Fruit fly (Drosophila melanogaster) whole organism, embryonic: ENCODE data around the gene CG42366.
A peak's percentile ranks its signal among the peaks of the same experiment; 100 is the strongest.

Source experiments
- ATbp ChIP-seq: fragments of 200-800 bp; sonication (Bioruptor generic); optimal IDR thresholded peaks from 2 replicates; lab custom pipeline; 2017; ENCODE audit warnings: missing biosample characterization, mild to moderate bottlenecking, missing genetic modification characterization, missing genetic modification reagents
- Adf1 ChIP-seq: fragments of 200-800 bp; sonication (Bioruptor generic); IDR thresholded peaks from 2 replicates; pipeline ENCODE4 v1.3.6; 2022; ENCODE audit warnings: missing biosample characterization, missing genetic modification characterization
- Bdp1 ChIP-seq: fragments of 200-800 bp; sonication (Bioruptor generic); optimal IDR thresholded peaks from 3 replicates; lab custom pipeline; 2016; ENCODE audit warnings: missing biosample characterization, missing genetic modification characterization
- CG11456 ChIP-seq: fragments of 200-800 bp; sonication (Bioruptor generic); IDR thresholded peaks from 3 replicates; pipeline ENCODE4 v1.3.6; 2022; ENCODE audit warnings: missing biosample characterization, missing genetic modification characterization
- CG14014 ChIP-seq: fragments of 200-800 bp; sonication (Bioruptor generic); IDR thresholded peaks from 2 replicates; pipeline ENCODE4 v1.3.6; 2022; ENCODE audit warnings: missing biosample characterization, missing genetic modification characterization
- CG14050 ChIP-seq: fragments of 200-800 bp; sonication (Bioruptor generic); IDR thresholded peaks from 3 replicates; pipeline ENCODE4 v1.3.6; 2022; ENCODE audit warnings: missing biosample characterization, missing genetic modification characterization
- CG14710 ChIP-seq: fragments of 200-800 bp; sonication (Bioruptor generic); optimal IDR thresholded peaks from 3 replicates; lab custom pipeline; 2019; ENCODE audit warnings: missing biosample characterization, mild to moderate bottlenecking, missing genetic modification characterization, moderate library complexity
- CG15011 ChIP-seq: fragments of 200-800 bp; sonication (Bioruptor generic); optimal IDR thresholded peaks from 3 replicates; lab custom pipeline; 2018; ENCODE audit warnings: missing biosample characterization, mild to moderate bottlenecking, missing genetic modification characterization
- CG15514 ChIP-seq: fragments of 200-800 bp; sonication (Bioruptor generic); optimal IDR thresholded peaks from 3 replicates; lab custom pipeline; 2017; ENCODE audit warnings: missing biosample characterization, missing genetic modification characterization, mild to moderate bottlenecking, moderate library complexity, missing genetic modification reagents
- CG1603 ChIP-seq: fragments of 200-800 bp; sonication (Bioruptor generic); optimal IDR thresholded peaks from 2 replicates; lab custom pipeline; 2019; ENCODE audit warnings: missing biosample characterization, mild to moderate bottlenecking, missing genetic modification characterization, moderate library complexity
- CG16813 ChIP-seq: fragments of 200-800 bp; sonication (Bioruptor generic); IDR thresholded peaks from 3 replicates; pipeline ENCODE4 v1.3.6; 2022; ENCODE audit warnings: missing biosample characterization, missing genetic modification characterization; ENCODE audit not compliant: partially characterized antibody
- CG17186 ChIP-seq: fragments of 200-800 bp; sonication (Bioruptor generic); optimal IDR thresholded peaks from 3 replicates; lab custom pipeline; 2017; ENCODE audit warnings: missing biosample characterization, missing genetic modification reagents, missing genetic modification characterization
- CG1792 ChIP-seq: fragments of 200-800 bp; sonication (Bioruptor generic); optimal IDR thresholded peaks from 2 replicates; lab custom pipeline; 2016; ENCODE audit warnings: missing biosample characterization, missing genetic modification characterization
- CG2875 ChIP-seq: fragments of 200-800 bp; sonication (Bioruptor generic); optimal IDR thresholded peaks from 2 replicates; lab custom pipeline; 2017; ENCODE audit warnings: missing biosample characterization, mild to moderate bottlenecking, missing genetic modification characterization, missing genetic modification reagents
- CG31365 ChIP-seq: fragments of 200-800 bp; sonication (Bioruptor generic); optimal IDR thresholded peaks from 2 replicates; lab custom pipeline; 2018; ENCODE audit warnings: missing biosample characterization, mild to moderate bottlenecking, missing genetic modification characterization
- CG3163 ChIP-seq: fragments of 200-800 bp; sonication (Bioruptor generic); optimal IDR thresholded peaks from 3 replicates; lab custom pipeline; 2016; ENCODE audit warnings: missing biosample characterization, missing genetic modification characterization
- CG32767 ChIP-seq: fragments of 200-800 bp; sonication (Bioruptor generic); IDR thresholded peaks from 2 replicates; pipeline ENCODE4 v1.3.6; 2022; ENCODE audit warnings: missing biosample characterization, missing genetic modification characterization
- CG4424 ChIP-seq: fragments of 200-800 bp; sonication (Bioruptor generic); optimal IDR thresholded peaks from 3 replicates; lab custom pipeline; 2016; ENCODE audit warnings: missing biosample characterization, missing genetic modification characterization
- CG7357 ChIP-seq: fragments of 200-800 bp; sonication (Bioruptor generic); IDR thresholded peaks from 3 replicates; pipeline ENCODE4 v1.3.6; 2022; ENCODE audit warnings: missing biosample characterization, missing genetic modification characterization
- CG7372 ChIP-seq: fragments of 200-800 bp; sonication (Bioruptor generic); IDR thresholded peaks from 2 replicates; pipeline ENCODE4 v1.3.6; 2022; ENCODE audit warnings: missing biosample characterization, missing genetic modification characterization
- CG7928 ChIP-seq: fragments of 200-800 bp; sonication (Bioruptor generic); optimal IDR thresholded peaks from 2 replicates; lab custom pipeline; 2017; ENCODE audit warnings: missing biosample characterization, mild to moderate bottlenecking, missing genetic modification characterization
- CG7987 ChIP-seq: fragments of 200-800 bp; sonication (Bioruptor generic); optimal IDR thresholded peaks from 2 replicates; lab custom pipeline; 2018; ENCODE audit warnings: missing biosample characterization, mild to moderate bottlenecking, missing genetic modification characterization, moderate library complexity
- CG8924 ChIP-seq: fragments of 200-800 bp; optimal IDR thresholded peaks from 3 replicates; lab custom pipeline; 2019; ENCODE audit warnings: missing biosample characterization, mild to moderate bottlenecking, missing genetic modification characterization, moderate library complexity
- CG9727 ChIP-seq: fragments of 200-800 bp; sonication (Bioruptor generic); optimal IDR thresholded peaks from 3 replicates; lab custom pipeline; 2017; ENCODE audit warnings: missing biosample characterization, mild to moderate bottlenecking, missing genetic modification characterization
- CG9932 ChIP-seq: fragments of 200-800 bp; sonication (Bioruptor generic); IDR thresholded peaks from 2 replicates; pipeline ENCODE4 v1.3.6; 2022; ENCODE audit warnings: missing biosample characterization, missing genetic modification characterization
- D19B ChIP-seq: fragments of 200-800 bp; sonication (Bioruptor generic); optimal IDR thresholded peaks from 2 replicates; lab custom pipeline; 2017; ENCODE audit warnings: missing biosample characterization, mild to moderate bottlenecking, missing genetic modification characterization
- Drgx ChIP-seq: fragments of 200-800 bp; sonication (Bioruptor generic); IDR thresholded peaks from 2 replicates; pipeline ENCODE4 v1.3.6; 2022; ENCODE audit warnings: missing biosample characterization, missing genetic modification characterization
- Gug ChIP-seq: fragments of 200-800 bp; sonication (Bioruptor generic); IDR thresholded peaks from 4 replicates; pipeline ENCODE4 v1.3.6; 2022; ENCODE audit warnings: missing biosample characterization, missing genetic modification characterization
- Hand ChIP-seq: fragments of 200-800 bp; sonication (Bioruptor generic); optimal IDR thresholded peaks from 2 replicates; lab custom pipeline; 2017; ENCODE audit warnings: mild to moderate bottlenecking, missing biosample characterization, missing genetic modification reagents, missing genetic modification characterization
- Hmx ChIP-seq: fragments of 200-800 bp; sonication (Bioruptor generic); optimal IDR thresholded peaks from 2 replicates; lab custom pipeline; 2016; ENCODE audit warnings: missing biosample characterization, missing genetic modification characterization
- MTF-1 ChIP-seq: fragments of 200-800 bp; sonication (Bioruptor generic); optimal IDR thresholded peaks from 2 replicates; lab custom pipeline; 2018; ENCODE audit warnings: missing biosample characterization, mild to moderate bottlenecking, missing genetic modification characterization, borderline replicate concordance
- Pdp1 ChIP-seq, 2 experiments: fragments of 200-800 bp; sonication (Bioruptor generic); optimal IDR thresholded peaks; 3 replicates each; lab custom pipeline; 2016; ENCODE audit warnings: missing biosample characterization in 2 of 2, missing genetic modification characterization in 2 of 2, mild to moderate bottlenecking in 1 of 2, moderate library complexity in 1 of 2
- Rfx ChIP-seq: fragments of 200-800 bp; sonication (Bioruptor generic); IDR thresholded peaks from 2 replicates; pipeline ENCODE4 v1.3.6; 2022; ENCODE audit warnings: missing biosample characterization, missing genetic modification characterization
- Spps ChIP-seq: fragments of 200-800 bp; sonication (Bioruptor generic); optimal IDR thresholded peaks from 2 replicates; lab custom pipeline; 2018; ENCODE audit warnings: missing biosample characterization, mild to moderate bottlenecking, missing genetic modification characterization
- ac ChIP-seq: fragments of 200-800 bp; sonication (Bioruptor generic); optimal IDR thresholded peaks from 3 replicates; lab custom pipeline; 2017; ENCODE audit warnings: missing biosample characterization, mild to moderate bottlenecking, missing genetic modification characterization
- ara ChIP-seq: fragments of 200-800 bp; sonication (Bioruptor generic); IDR thresholded peaks from 2 replicates; pipeline ENCODE4 v1.3.6; 2022; ENCODE audit warnings: missing biosample characterization, missing genetic modification characterization
- chm ChIP-seq: fragments of 200-800 bp; sonication (Bioruptor generic); IDR thresholded peaks from 2 replicates; pipeline ENCODE4 v1.3.6; 2022; ENCODE audit warnings: missing biosample characterization, missing genetic modification characterization
- dpn ChIP-seq, 2 experiments: fragments of 200-800 bp; sonication (Bioruptor generic); optimal IDR thresholded peaks; 3 replicates each; lab custom pipeline; 2016; ENCODE audit warnings: missing biosample characterization in 2 of 2, missing genetic modification characterization in 2 of 2
- eve ChIP-seq, 2 experiments: fragments of >200 bp; optimal IDR thresholded peaks; 2 replicates each; lab custom pipeline; 2017; ENCODE audit warnings: missing biosample characterization in 2 of 2, missing genetic modification characterization in 2 of 2
- gro ChIP-seq: fragments of 200-800 bp; sonication (Bioruptor generic); optimal IDR thresholded peaks from 2 replicates; lab custom pipeline; 2016; ENCODE audit warnings: missing biosample characterization, missing genetic modification characterization
- gsb ChIP-seq: fragments of 200-800 bp; sonication (Bioruptor generic); IDR thresholded peaks from 2 replicates; pipeline ENCODE4 v1.3.6; 2022; ENCODE audit warnings: missing biosample characterization, missing genetic modification characterization
- nmo ChIP-seq: fragments of 200-800 bp; sonication (Bioruptor generic); optimal IDR thresholded peaks from 2 replicates; lab custom pipeline; 2018; ENCODE audit warnings: missing biosample characterization, mild to moderate bottlenecking, missing genetic modification characterization, moderate library complexity
- oc ChIP-seq: fragments of 200-800 bp; sonication (Bioruptor generic); optimal IDR thresholded peaks from 2 replicates; lab custom pipeline; 2018; ENCODE audit warnings: missing biosample characterization, mild to moderate bottlenecking, missing genetic modification characterization, moderate library complexity
- phol ChIP-seq: fragments of 200-800 bp; sonication (Bioruptor generic); optimal IDR thresholded peaks from 3 replicates; lab custom pipeline; 2018; ENCODE audit warnings: missing biosample characterization, mild to moderate bottlenecking, missing genetic modification characterization, moderate library complexity
- sisA ChIP-seq: fragments of 200-800 bp; sonication (Bioruptor generic); IDR thresholded peaks from 2 replicates; pipeline ENCODE4 v1.3.6; 2022; ENCODE audit warnings: missing biosample characterization, missing genetic modification characterization
- slbo ChIP-seq: fragments of 200-800 bp; sonication (Bioruptor generic); IDR thresholded peaks from 2 replicates; pipeline ENCODE4 v1.3.6; 2022; ENCODE audit warnings: missing biosample characterization, missing genetic modification characterization
- sqz ChIP-seq: fragments of 200-800 bp; sonication (Bioruptor generic); optimal IDR thresholded peaks from 3 replicates; lab custom pipeline; 2018; ENCODE audit warnings: missing biosample characterization, mild to moderate bottlenecking, missing genetic modification characterization
- sr ChIP-seq: fragments of 200-800 bp; sonication (Bioruptor generic); IDR thresholded peaks from 3 replicates; pipeline ENCODE4 v1.3.6; 2022; ENCODE audit warnings: missing biosample characterization, missing genetic modification characterization
- ssp ChIP-seq: fragments of 200-800 bp; sonication (Bioruptor generic); IDR thresholded peaks from 2 replicates; pipeline ENCODE4 v1.3.6; 2022; ENCODE audit warnings: missing biosample characterization, missing genetic modification characterization
- wdn ChIP-seq: fragments of 200-800 bp; sonication (Bioruptor generic); IDR thresholded peaks from 2 replicates; pipeline ENCODE4 v1.3.6; 2022; ENCODE audit warnings: missing biosample characterization, missing genetic modification characterization
- zen ChIP-seq: fragments of 200-800 bp; sonication (Bioruptor generic); optimal IDR thresholded peaks from 3 replicates; lab custom pipeline; 2018; ENCODE audit warnings: missing biosample characterization, mild to moderate bottlenecking, missing genetic modification characterization, moderate library complexity

The CG42366 gene

DNA sequence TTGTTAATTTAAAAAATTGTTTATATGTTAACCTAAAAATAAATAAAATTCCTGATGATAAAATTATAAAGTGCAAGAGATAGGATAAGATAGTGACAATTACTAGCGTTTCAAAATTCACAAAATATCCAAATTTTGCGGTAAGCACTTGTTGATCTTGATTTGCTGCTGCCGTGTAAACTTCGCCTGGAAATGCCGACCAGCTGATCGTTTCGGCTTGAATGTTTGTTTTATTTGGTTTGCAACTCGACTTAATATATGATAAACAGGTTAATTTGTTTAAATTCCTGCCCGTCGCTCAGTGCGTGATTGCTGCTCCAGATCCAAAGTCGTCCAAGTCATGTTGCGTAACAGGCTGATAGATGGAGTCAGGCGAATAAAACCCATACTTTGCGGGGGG, 3.6 kb upstream of the CG42366 start, which contains the start of gene CG4592 (continued):
- TF ChIP-seq CG9727 = peak; percentile 64
- TF ChIP-seq CG16813 (GFP tag; lab: Robert Waterston, UW) = no peak
- TF ChIP-seq CG7987 (GFP tag; lab: Kevin White, UChicago) = peak; percentile 78
- TF ChIP-seq CG32767 (GFP tag; lab: Robert Waterston, UW) = peak; percentile 56; the same call in 1 of the 2 replicates
- peak; percentile 71 for TF ChIP-seq phol
- TF ChIP-seq ATbp (GFP tag; lab: Kevin White, UChicago) = peak; percentile 42
- peak; percentile 48 for TF ChIP-seq zen (tag; lab: Kevin White, UChicago)
- TF ChIP-seq nmo (GFP tag; lab: Kevin White, UChicago) = peak; percentile 56
- peak; percentile 53; the same call in 1 of the 2 replicates for TF ChIP-seq ara (GFP tag; lab: Robert Waterston, UW)
- TF ChIP-seq Drgx (GFP tag; lab: Robert Waterston, UW) = peak; percentile 83
- TF ChIP-seq CG14710 (tag; lab: Kevin White, UChicago) = peak; percentile 52
- no peak for TF ChIP-seq sqz (GFP tag; lab: Kevin White, UChicago)
- TF ChIP-seq CG1792 (GFP tag; lab: Kevin White, UChicago) = no peak
- peak; percentile 24 to 50 for TF ChIP-seq dpn (GFP tag; optimal IDR thresholded peaks at IDR 0.05; lab: Kevin White, UChicago)
- TF ChIP-seq sr (GFP tag; lab: Robert Waterston, UW) = no peak
- TF ChIP-seq Pdp1 (GFP tag; optimal IDR thresholded peaks at IDR 0.05; lab: Kevin White, UChicago) = peak; percentile 60 to 71
- peak; percentile 14; the same call in 1 of the 2 replicates for TF ChIP-seq ssp
- peak; percentile 11 for TF ChIP-seq CG31365 (tag; lab: Kevin White, UChicago)
- peak; percentile 73; the same call in 2 of the 3 replicates for TF ChIP-seq CG11456
- TF ChIP-seq oc (tag; lab: Kevin White, UChicago) = no peak
- TF ChIP-seq CG9932 = peak; percentile 57
- TF ChIP-seq wdn = 0 out of 2 replicates have a peak, but pooled peaks have one; percentile 22
- TF ChIP-seq MTF-1 (GFP tag; lab: Kevin White, UChicago) = peak; percentile 26
- peak; percentile 25 for TF ChIP-seq Hmx (GFP tag; lab: Kevin White, UChicago)
- peak; percentile 22 for TF ChIP-seq Spps (tag; lab: Kevin White, UChicago)
- TF ChIP-seq chm (GFP tag; lab: Robert Waterston, UW) = peak; percentile 90
- no peak for TF ChIP-seq CG17186
- TF ChIP-seq Bdp1 = peak; percentile 18
- no peak for TF ChIP-seq ac (GFP tag; lab: Kevin White, UChicago)
- TF ChIP-seq D19B (GFP tag; lab: Kevin White, UChicago) = no peak
- TF ChIP-seq eve (GFP tag; optimal IDR thresholded peaks at IDR 0.05; lab: Kevin White, UChicago) = no peak
- TF ChIP-seq CG14014 (GFP tag; lab: Robert Waterston, UW) = peak; percentile 67; the same call in 1 of the 2 replicates
- TF ChIP-seq CG7372 (GFP tag; lab: Robert Waterston, UW) = no peak
- TF ChIP-seq Rfx (GFP tag; lab: Robert Waterston, UW) = peak; percentile 83
- TF ChIP-seq slbo (GFP tag; lab: Robert Waterston, UW) = peak; percentile 62
- peak; percentile 75 for TF ChIP-seq CG8924 (tag; lab: Kevin White, UChicago)
- no peak for TF ChIP-seq CG3163 (GFP tag; lab: Kevin White, UChicago)
- TF ChIP-seq Gug (GFP tag; lab: Robert Waterston, UW) = no peak
- TF ChIP-seq CG2875 (GFP tag; lab: Kevin White, UChicago) = peak; percentile 45
- TF ChIP-seq CG7357 (GFP tag; lab: Robert Waterston, UW) = no peak
- 0 out of 3 replicates have a peak, but pooled peaks have one; percentile 32 for TF ChIP-seq CG14050 (GFP tag; lab: Robert Waterston, UW)
- TF ChIP-seq CG15514 (GFP tag; lab: Kevin White, UChicago) = peak; percentile 46
- TF ChIP-seq CG4424 = peak; percentile 62
- TF ChIP-seq gsb (GFP tag; lab: Robert Waterston, UW) = no peak
- peak; percentile 18; the same call in 1 of the 2 replicates for TF ChIP-seq Adf1
- TF ChIP-seq Hand (GFP tag; lab: Kevin White, UChicago) = peak; percentile 6
- TF ChIP-seq CG15011 (GFP tag; lab: Kevin White, UChicago) = peak; percentile 3
- no peak for TF ChIP-seq CG7928 (GFP tag; lab: Kevin White, UChicago)
- peak; percentile 67 for TF ChIP-seq CG1603
- TF ChIP-seq gro (GFP tag; lab: Kevin White, UChicago) = peak; percentile 67
- TF ChIP-seq sisA (GFP tag; lab: Robert Waterston, UW) = no peak
